Fruit fly (Drosophila melanogaster): Measurements from ENCODE around the gene FASN1.

Gene FASN1

dm6 chr2L:3022986-3023385 lies 33.4 kb upstream of the FASN1 start, which contains the start of the genes alpha4GT1 and Prp40 (continued):
- TF ChIP-seq Ravus (GFP tag; IDR thresholded peaks at IDR 0.05) (no peak), CG17912 (GFP tag; optimal IDR thresholded peaks at IDR 0.05) (no peak), gem (tag; optimal IDR thresholded peaks at IDR 0.05) (no peak), twi (tag; optimal IDR thresholded peaks at IDR 0.05) (no peak), zen2 (GFP tag; IDR thresholded peaks at IDR 0.05; ENCODE audit: partially characterized antibody) (peak; percentile 90), CG13775 (GFP tag; optimal IDR thresholded peaks at IDR 0.05) (no peak), BtbVII (GFP tag; optimal IDR thresholded peaks at IDR 0.05) (no peak), tx (GFP tag; optimal IDR thresholded peaks at IDR 0.05) (no peak), fd96Cb (tag; optimal IDR thresholded peaks at IDR 0.05) (no peak), CG5180 (GFP tag; optimal IDR thresholded peaks at IDR 0.05) (no peak), CG12104 (GFP tag; optimal IDR thresholded peaks at IDR 0.05) (no peak), CG12219 (GFP tag; optimal IDR thresholded peaks at IDR 0.05) (no peak), disco-r (GFP tag; optimal IDR thresholded peaks at IDR 0.05) (no peak), CG16815 (GFP tag; optimal IDR thresholded peaks at IDR 0.05) (no peak), chinmo (GFP tag; IDR thresholded peaks at IDR 0.05; ENCODE audit: partially characterized antibody) (peak; percentile 95), CG4424 (GFP tag; optimal IDR thresholded peaks at IDR 0.05) (no peak), CG3407 (GFP tag; optimal IDR thresholded peaks at IDR 0.05) (no peak), CG12391 (tag; optimal IDR thresholded peaks at IDR 0.05) (no peak), CG11696 (GFP tag; IDR thresholded peaks at IDR 0.05) (no peak), B-H2 (GFP tag; optimal IDR thresholded peaks at IDR 0.05) (no peak), CG12299 (tag; optimal IDR thresholded peaks at IDR 0.05) (no peak), Dek (tag; optimal IDR thresholded peaks at IDR 0.05) (no peak), CG1233 (GFP tag; optimal IDR thresholded peaks at IDR 0.05) (no peak), CG10147 (GFP tag; optimal IDR thresholded peaks at IDR 0.05) (no peak), CG31365 (tag; optimal IDR thresholded peaks at IDR 0.05) (no peak), unc-4 (GFP tag; IDR thresholded peaks at IDR 0.05; ENCODE audit: partially characterized antibody) (peak; percentile 65), CG42726 (GFP tag; IDR thresholded peaks at IDR 0.05; ENCODE audit: partially characterized antibody) (no peak), CG18619 (GFP tag; optimal IDR thresholded peaks at IDR 0.05) (no peak), hkb (optimal IDR thresholded peaks at IDR 0.05) (no peak), hkb (GFP tag; IDR thresholded peaks at IDR 0.05) (no peak), Nf-YC (tag; optimal IDR thresholded peaks at IDR 0.05) (no peak), Deaf1 (tag; optimal IDR thresholded peaks at IDR 0.05) (no peak), ind (GFP tag; optimal IDR thresholded peaks at IDR 0.05) (no peak), CG34422 (GFP tag; IDR thresholded peaks at IDR 0.05) (peak; percentile 31; the same call in 1 of the 3 replicates), kay (GFP tag; optimal IDR thresholded peaks at IDR 0.05) (no peak), CG14860 (GFP tag; IDR thresholded peaks at IDR 0.05; ENCODE audit: partially characterized antibody) (peak; percentile 80), fd64A (GFP tag; optimal IDR thresholded peaks at IDR 0.05) (no peak), run (tag; optimal IDR thresholded peaks at IDR 0.05) (no peak), HLH3B (GFP tag; IDR thresholded peaks at IDR 0.05) (no peak), tup (GFP tag; optimal IDR thresholded peaks at IDR 0.05) (no peak), onecut (GFP tag; IDR thresholded peaks at IDR 0.05) (no peak; the same call in 1 of the 2 replicates), CG8944 (GFP tag; optimal IDR thresholded peaks at IDR 0.05) (no peak), Xbp1 (GFP tag; optimal IDR thresholded peaks at IDR 0.05) (no peak), Rx (GFP tag; IDR thresholded peaks at IDR 0.05) (no peak), Med (GFP tag) (peak; percentile 39), CG13296 (GFP tag; optimal IDR thresholded peaks at IDR 0.05) (no peak), CG33213 (GFP tag; optimal IDR thresholded peaks at IDR 0.05) (no peak), sens (GFP tag) (no peak), ac (GFP tag; optimal IDR thresholded peaks at IDR 0.05) (no peak), CG15011 (GFP tag; optimal IDR thresholded peaks at IDR 0.05) (no peak), Meics (GFP tag; optimal IDR thresholded peaks at IDR 0.05) (no peak), CG30020 (tag; optimal IDR thresholded peaks at IDR 0.05) (no peak)
